Worm (Caenorhabditis elegans): ENCODE measurements around the gene glr-7.

glr-7 gene

DNA sequence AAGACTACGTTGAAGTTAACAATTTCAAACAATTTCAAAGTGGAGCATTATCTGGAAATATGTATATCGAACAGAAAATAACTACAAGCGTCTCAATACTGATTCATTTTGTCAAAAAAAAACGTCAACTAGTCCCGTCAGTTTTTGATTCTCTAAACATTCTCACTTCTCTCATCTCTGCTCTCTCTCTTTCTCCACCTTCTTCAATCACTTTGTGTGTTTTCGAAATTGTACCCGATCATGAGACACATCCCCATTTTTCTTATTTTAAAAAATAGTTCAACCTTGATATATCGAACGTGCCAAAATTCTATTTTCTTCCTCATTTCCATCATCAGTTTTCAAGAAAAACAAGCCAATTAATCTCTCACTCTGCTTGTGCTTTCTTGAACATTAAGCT is 38.9 kb downstream of the glr-7 start:
- TF ChIP-seq nhr-71 (tag; optimal IDR thresholded peaks at IDR 0.05) (peak; percentile 48), snu-23 (GFP tag; optimal IDR thresholded peaks at IDR 0.05) (peak; percentile 50), lin-35 (GFP tag; optimal IDR thresholded peaks at IDR 0.05) (peak in 1 of 2 experiments; percentile 15), hlh-4 (tag; optimal IDR thresholded peaks at IDR 0.05) (no peak), irx-1 (tag; optimal IDR thresholded peaks at IDR 0.05) (no peak), nhr-20 (tag; optimal IDR thresholded peaks at IDR 0.05) (peak; percentile 12), efl-3 (GFP tag; optimal IDR thresholded peaks at IDR 0.05) (no peak), sup-37 (GFP tag; optimal IDR thresholded peaks at IDR 0.05) (no peak), skn-1 (tag; optimal IDR thresholded peaks at IDR 0.05) (peak; percentile 24), lsy-2 (tag; optimal IDR thresholded peaks at IDR 0.05) (peak in 1 of 2 experiments; percentile 19), pag-3 (tag; optimal IDR thresholded peaks at IDR 0.05; ENCODE audit: borderline replicate concordance, insufficient read depth) (peak; percentile 7), elt-3 (tag; optimal IDR thresholded peaks at IDR 0.05) (no peak), lin-15B (tag; optimal IDR thresholded peaks at IDR 0.05) (no peak), blmp-1 (tag; optimal IDR thresholded peaks at IDR 0.05) (peak; percentile 13), efl-1 (optimal IDR thresholded peaks at IDR 0.05) (no peak), efl-1 (GFP tag; optimal IDR thresholded peaks at IDR 0.05 in 1 of 2) (peak in 1 of 2 experiments; percentile 88), nhr-85 (tag) (peak; percentile 73), ceh-88 (GFP tag; IDR thresholded peaks at IDR 0.05) (no peak), lin-14 (GFP tag; optimal IDR thresholded peaks at IDR 0.05) (peak; percentile 68)

DNA sequence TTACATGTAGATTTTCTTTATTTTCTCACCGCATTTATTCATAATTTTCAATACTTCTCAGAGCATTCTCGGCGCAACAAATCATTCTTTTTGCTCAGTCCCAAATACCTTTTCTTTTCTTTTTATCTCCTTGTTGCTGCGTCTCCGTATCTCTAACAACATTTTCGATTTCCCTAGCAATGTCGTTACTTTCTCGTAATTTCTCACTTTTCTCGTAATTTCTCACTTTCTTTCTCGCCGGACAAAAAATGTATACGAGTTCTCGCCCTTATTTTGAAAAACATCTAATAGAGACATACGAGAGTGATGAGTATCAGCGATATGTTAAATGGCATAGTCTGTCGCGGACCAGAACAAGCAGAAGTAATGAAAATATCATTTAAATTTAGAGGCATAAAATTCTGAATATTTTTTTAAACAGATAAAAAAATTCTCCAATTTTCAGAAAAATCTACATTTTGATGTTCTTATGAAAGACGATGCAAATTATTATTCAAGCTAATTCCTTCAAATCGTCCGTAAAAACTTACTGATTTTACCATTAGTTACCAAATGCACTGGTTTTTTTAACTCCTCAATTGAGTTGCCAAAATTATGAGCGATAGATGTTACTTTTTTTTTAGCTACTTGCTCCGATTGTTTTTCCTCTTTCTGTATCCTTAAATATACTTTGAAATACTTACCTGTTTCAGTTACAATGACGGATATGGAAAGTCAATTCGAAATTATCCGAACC is 44.2 kb downstream of the glr-7 start, which contains the start of gene F47G3.3:
Gene F47G3.3 (plus strand): TSS at position 686 of the 736 bp plus-strand sequence.
- peak; percentile 95 for TF ChIP-seq blmp-1 (tag; optimal IDR thresholded peaks at IDR 0.05)
- TF ChIP-seq irx-1 (tag; optimal IDR thresholded peaks at IDR 0.05): no peak

- TF ChIP-seq elt-2 (tag; optimal IDR thresholded peaks at IDR 0.05) (peak; percentile 54), lin-14 (GFP tag; optimal IDR thresholded peaks at IDR 0.05) (peak; percentile 24), elt-3 (tag; optimal IDR thresholded peaks at IDR 0.05) (peak in 2 of 6 experiments; percentile 9 to 47), lin-35 (GFP tag; optimal IDR thresholded peaks at IDR 0.05) (peak in 1 of 2 experiments; percentile 30), alr-1 (tag; optimal IDR thresholded peaks at IDR 0.05; ENCODE audit: borderline replicate concordance) (no peak), ztf-4 (tag; optimal IDR thresholded peaks at IDR 0.05) (no peak), hpl-2 (GFP tag; optimal IDR thresholded peaks at IDR 0.05) (no peak), nhr-85 (tag) (no peak), aha-1 (tag; optimal IDR thresholded peaks at IDR 0.05) (no peak), hlh-4 (tag; optimal IDR thresholded peaks at IDR 0.05) (no peak), pag-3 (tag; optimal IDR thresholded peaks at IDR 0.05; ENCODE audit: borderline replicate concordance, insufficient read depth) (no peak), C04F5.9 (tag; optimal IDR thresholded peaks at IDR 0.05) (no peak), nhr-12 (tag; optimal IDR thresholded peaks at IDR 0.05) (no peak), C34B4.2 (tag; optimal IDR thresholded peaks at IDR 0.05) (no peak), nhr-77 (tag; optimal IDR thresholded peaks at IDR 0.05) (no peak), sox-4 (tag; optimal IDR thresholded peaks at IDR 0.05) (no peak), rnt-1 (tag; optimal IDR thresholded peaks at IDR 0.05) (no peak), efl-1 (optimal IDR thresholded peaks at IDR 0.05) (no peak), efl-1 (GFP tag; optimal IDR thresholded peaks at IDR 0.05 in 1 of 2) (no peak), mdl-1 (tag; optimal IDR thresholded peaks at IDR 0.05) (no peak), ces-1 (GFP tag; optimal IDR thresholded peaks at IDR 0.05) (no peak), fkh-8 (tag; optimal IDR thresholded peaks at IDR 0.05) (no peak), jun-1 (tag; optimal IDR thresholded peaks at IDR 0.05) (no peak), unc-30 (tag; optimal IDR thresholded peaks at IDR 0.05) (no peak), irx-1 (tag; optimal IDR thresholded peaks at IDR 0.05) (no peak), nhr-90 (tag; optimal IDR thresholded peaks at IDR 0.05; ENCODE audit: poor library complexity) (peak; percentile 10), lin-13 (GFP tag; optimal IDR thresholded peaks at IDR 0.05) (no peak), snpc-4 (tag; optimal IDR thresholded peaks at IDR 0.05) (no peak), ceh-82 (tag; optimal IDR thresholded peaks at IDR 0.05) (no peak), fkh-10 (GFP tag; optimal IDR thresholded peaks at IDR 0.05) (no peak)
These were observed 47.5 kb downstream of the glr-7 start for ce11 chrX:2372134-2372533.

All from whole organism, L1 larva.